Worm (Caenorhabditis elegans) whole organism, mixed stage, embryonic: ENCODE measurements around the gene zgpa-1.

ENCODE experiments used
- ces-1 ChIP-seq: fragments of 150-350 bp; optimal IDR thresholded peaks from 2 replicates; lab custom pipeline; 2014; ENCODE audit warnings: missing biosample characterization, missing genetic modification reagents, missing genetic modification characterization
- drap-1 ChIP-seq: fragments of 200-800 bp; sonication (Bioruptor generic); optimal IDR thresholded peaks from 3 replicates; lab custom pipeline; 2018; ENCODE audit warnings: mild to moderate bottlenecking, missing genetic modification characterization, missing compliant biosample characterization
- elt-3 ChIP-seq: fragments of 150-350 bp; optimal IDR thresholded peaks from 2 replicates; lab custom pipeline; 2014; ENCODE audit warnings: missing biosample characterization, missing genetic modification characterization
- flh-1 ChIP-seq: fragments of 200-800 bp; sonication (Bioruptor generic); optimal IDR thresholded peaks from 2 replicates; lab custom pipeline; 2018; ENCODE audit warnings: mild to moderate bottlenecking, missing genetic modification characterization, moderate library complexity, missing compliant biosample characterization
- lin-13 ChIP-seq: fragments of 150-350 bp; optimal IDR thresholded peaks from 2 replicates; lab custom pipeline; 2014; ENCODE audit warnings: missing biosample characterization, missing genetic modification characterization
- lsy-2 ChIP-seq: fragments of 150-350 bp; optimal IDR thresholded peaks from 2 replicates; lab custom pipeline; 2014; ENCODE audit warnings: missing biosample characterization, missing genetic modification characterization
- nhr-2 ChIP-seq: fragments of 150-350 bp; optimal IDR thresholded peaks from 2 replicates; lab custom pipeline; 2014; ENCODE audit warnings: missing biosample characterization, missing genetic modification characterization
- nhr-237 ChIP-seq: fragments of 150-350 bp; optimal IDR thresholded peaks from 2 replicates; lab custom pipeline; 2014; ENCODE audit warnings: missing biosample characterization, missing genetic modification characterization
- sptf-1 ChIP-seq: sonication (generic microtip); optimal IDR thresholded peaks from 2 replicates; lab custom pipeline; 2017; ENCODE audit warnings: mild to moderate bottlenecking, missing genetic modification characterization, moderate library complexity, missing compliant biosample characterization
- unc-62 ChIP-seq: fragments of 150-350 bp; optimal IDR thresholded peaks from 2 replicates; lab custom pipeline; 2014; ENCODE audit warnings: missing biosample characterization, missing genetic modification reagents, missing genetic modification characterization
- ztf-11 ChIP-seq: fragments of 150-350 bp; optimal IDR thresholded peaks from 2 replicates; lab custom pipeline; 2014; ENCODE audit warnings: missing biosample characterization, missing genetic modification characterization

- TF ChIP-seq sptf-1 (tag; lab: Kevin White, UChicago) (no peak), unc-62 (GFP tag; lab: Kevin White, UChicago) (no peak), nhr-2 (tag; lab: Kevin White, UChicago) (no peak), flh-1 (GFP tag; lab: Kevin White, UChicago) (no peak), nhr-237 (no peak), elt-3 (tag; lab: Kevin White, UChicago) (no peak), ces-1 (GFP tag; lab: Kevin White, UChicago) (peak; percentile 8), lin-13 (tag; lab: Kevin White, UChicago) (no peak), lsy-2 (tag; lab: Kevin White, UChicago) (no peak), ztf-11 (no peak), drap-1 (no peak)
Observed at ce11 chrIV:7830151-7830550, 17.5 kb upstream of the zgpa-1 start, which contains the start of gene mvb-12.
